In the genomic region with DNA sequence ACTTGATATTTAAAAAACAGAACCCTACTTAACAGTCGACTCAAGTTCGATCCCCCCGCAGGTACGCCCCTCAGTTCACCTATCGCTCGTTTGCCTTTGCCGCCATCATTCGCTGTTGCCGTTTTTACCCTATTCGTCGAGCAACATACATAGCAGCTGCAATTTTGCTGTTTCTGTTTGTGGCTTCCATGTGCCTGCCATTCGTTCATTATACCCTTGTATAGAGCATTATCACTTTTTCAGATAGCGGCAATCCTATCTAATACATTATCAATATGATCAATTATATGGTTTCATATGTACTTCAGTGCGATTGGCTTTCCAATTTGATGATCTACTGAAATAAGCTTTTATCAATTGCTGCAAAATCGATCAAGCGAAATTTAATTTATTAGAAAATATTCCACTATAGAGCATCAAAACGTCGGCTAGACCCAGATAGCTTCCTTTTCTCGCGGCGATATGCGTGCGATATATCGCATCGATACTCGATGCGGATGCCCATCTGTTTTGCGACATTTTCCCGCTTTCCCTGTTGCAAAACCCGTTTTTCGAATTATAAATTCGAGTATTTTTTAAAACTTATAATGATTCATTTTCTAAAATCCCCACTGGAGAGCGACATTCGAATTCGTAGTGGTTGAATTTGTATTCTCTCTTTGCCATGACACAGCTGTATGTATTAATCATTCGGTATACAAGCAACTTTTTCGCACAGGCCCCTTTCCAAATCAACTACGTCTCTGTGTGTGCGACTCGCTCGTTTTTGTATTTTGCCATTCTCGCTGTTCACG, we compare ENCODE assay signal across 1 fruit fly cellular context.
TF ChIP-seq lines count a peak whose summit lies in the region.

No protein-coding gene starts in this region.

TF ChIP-seq in whole organism, embryonic, 481 proteins besides CTCF, POLR2A, EP300 and RAD21 (continued from another document and continues in another):
- TF ChIP-seq MESR4 (GFP tag; optimal IDR thresholded peaks at IDR 0.05; lab: Kevin White, UChicago) (peak; percentile 19), ase (GFP tag; IDR thresholded peaks at IDR 0.05; lab: Robert Waterston, UW) (peak; percentile 63; the same call in 2 of the 3 replicates), CG3281 (GFP tag; optimal IDR thresholded peaks at IDR 0.05; lab: Kevin White, UChicago) (peak; percentile 93), Aef1 (GFP tag; IDR thresholded peaks at IDR 0.05; lab: Robert Waterston, UW) (peak; percentile 71), amos (GFP tag; IDR thresholded peaks at IDR 0.05; lab: Robert Waterston, UW; ENCODE audit: partially characterized antibody) (peak; percentile 72), dati (GFP tag; IDR thresholded peaks at IDR 0.05; lab: Robert Waterston, UW) (peak; percentile 53; the same call in 1 of the 2 replicates), CG2678 (tag; optimal IDR thresholded peaks at IDR 0.05; lab: Kevin White, UChicago) (peak; percentile 93), CG30403 (GFP tag; optimal IDR thresholded peaks at IDR 0.05; lab: Kevin White, UChicago) (peak; percentile 90), pnt (GFP tag; optimal IDR thresholded peaks at IDR 0.05; lab: Kevin White, UChicago) (peak; percentile 85), CG17802 (tag; optimal IDR thresholded peaks at IDR 0.05; lab: Kevin White, UChicago) (peak; percentile 64), CG13424 (tag; optimal IDR thresholded peaks at IDR 0.05; lab: Kevin White, UChicago) (peak; percentile 89), Awh (GFP tag; IDR thresholded peaks at IDR 0.05; lab: Robert Waterston, UW) (peak; percentile 60; the same call in 1 of the 2 replicates), psq (GFP tag; optimal IDR thresholded peaks at IDR 0.05; lab: Kevin White, UChicago) (peak; percentile 90), HmgD (GFP tag; optimal IDR thresholded peaks at IDR 0.05; lab: Kevin White, UChicago) (no peak), run (tag; optimal IDR thresholded peaks at IDR 0.05; lab: Kevin White, UChicago) (peak; percentile 85), jing (GFP tag; optimal IDR thresholded peaks at IDR 0.05; lab: Kevin White, UChicago) (peak; percentile 79), cad (GFP tag; optimal IDR thresholded peaks at IDR 0.05; lab: Kevin White, UChicago) (no peak), ap (GFP tag; IDR thresholded peaks at IDR 0.05; lab: Robert Waterston, UW) (peak; percentile 67), Dref (GFP tag; IDR thresholded peaks at IDR 0.05; lab: Robert Waterston, UW) (no peak), CG15601 (tag; optimal IDR thresholded peaks at IDR 0.05; lab: Kevin White, UChicago) (peak; percentile 70), HLH3B (GFP tag; IDR thresholded peaks at IDR 0.05; lab: Robert Waterston, UW) (peak; percentile 80), CG32767 (GFP tag; IDR thresholded peaks at IDR 0.05; lab: Robert Waterston, UW) (peak; percentile 90), Dll (GFP tag; IDR thresholded peaks at IDR 0.05; lab: Robert Waterston, UW; ENCODE audit: partially characterized antibody) (peak; percentile 79), gce (GFP tag; IDR thresholded peaks at IDR 0.05; lab: Robert Waterston, UW) (0 out of 3 replicates have a peak, but pooled peaks have one; percentile 57), CG6854 (GFP tag; optimal IDR thresholded peaks at IDR 0.05; lab: Kevin White, UChicago) (peak; percentile 85), E2f1 (GFP tag; IDR thresholded peaks at IDR 0.05; lab: Robert Waterston, UW) (peak; percentile 63), HHEX (GFP tag; optimal IDR thresholded peaks at IDR 0.05; lab: Kevin White, UChicago) (peak; percentile 86), CG14667 (GFP tag; IDR thresholded peaks at IDR 0.05; lab: Robert Waterston, UW) (peak; percentile 58), CG10543 (GFP tag; optimal IDR thresholded peaks at IDR 0.05; lab: Kevin White, UChicago) (peak; percentile 37), CG14050 (GFP tag; IDR thresholded peaks at IDR 0.05; lab: Robert Waterston, UW) (peak; percentile 55; the same call in 2 of the 3 replicates), Dip2 (GFP tag; IDR thresholded peaks at IDR 0.05; lab: Robert Waterston, UW) (no peak), nom (GFP tag; optimal IDR thresholded peaks at IDR 0.05; lab: Kevin White, UChicago) (peak; percentile 85), ham (GFP tag; IDR thresholded peaks at IDR 0.05; lab: Robert Waterston, UW) (peak; percentile 74), CG9437 (GFP tag; optimal IDR thresholded peaks at IDR 0.05; lab: Kevin White, UChicago) (peak; percentile 82), gt (GFP tag; IDR thresholded peaks at IDR 0.05; lab: Robert Waterston, UW) (no peak), fru (optimal IDR thresholded peaks at IDR 0.05; lab: Kevin White, UChicago) (peak; percentile 6), CG10321 (GFP tag; IDR thresholded peaks at IDR 0.05; lab: Robert Waterston, UW) (peak; percentile 23; the same call in 1 of the 2 replicates), Hey (tag; optimal IDR thresholded peaks at IDR 0.05; lab: Kevin White, UChicago) (peak; percentile 3), fd96Cb (tag; optimal IDR thresholded peaks at IDR 0.05; lab: Kevin White, UChicago) (peak; percentile 91), Mrtf (GFP tag; IDR thresholded peaks at IDR 0.05; lab: Robert Waterston, UW) (peak; percentile 81), cato (GFP tag; optimal IDR thresholded peaks at IDR 0.05; lab: Kevin White, UChicago; ENCODE audit: borderline replicate concordance) (peak; percentile 74), CG4617 (GFP tag; optimal IDR thresholded peaks at IDR 0.05; lab: Kevin White, UChicago; ENCODE audit: borderline replicate concordance) (no peak), grn (GFP tag; optimal IDR thresholded peaks at IDR 0.05; lab: Kevin White, UChicago) (peak; percentile 71), Hmx (GFP tag; optimal IDR thresholded peaks at IDR 0.05; lab: Kevin White, UChicago) (peak; percentile 79), CG12219 (GFP tag; optimal IDR thresholded peaks at IDR 0.05; lab: Kevin White, UChicago) (peak; percentile 86), CG10462 (GFP tag; optimal IDR thresholded peaks at IDR 0.05; lab: Kevin White, UChicago) (peak; percentile 68), gro (GFP tag; optimal IDR thresholded peaks at IDR 0.05; lab: Kevin White, UChicago) (peak; percentile 91), CG6791 (GFP tag; IDR thresholded peaks at IDR 0.05; lab: Robert Waterston, UW; ENCODE audit: partially characterized antibody) (peak; percentile 72), CkIIα-i1 (GFP tag; IDR thresholded peaks at IDR 0.05; lab: Robert Waterston, UW) (no peak), dmrt99B (tag; optimal IDR thresholded peaks at IDR 0.05; lab: Kevin White, UChicago) (peak; percentile 90), fd3F (GFP tag; optimal IDR thresholded peaks at IDR 0.05; lab: Kevin White, UChicago) (peak; percentile 75), Hr3 (GFP tag; optimal IDR thresholded peaks at IDR 0.05; lab: Kevin White, UChicago) (peak; percentile 87), bigmax (GFP tag; optimal IDR thresholded peaks at IDR 0.05; lab: Kevin White, UChicago) (no peak), chm (GFP tag; IDR thresholded peaks at IDR 0.05; lab: Robert Waterston, UW) (peak; percentile 54), CG8765 (GFP tag; IDR thresholded peaks at IDR 0.05; lab: Robert Waterston, UW) (no peak; the same call in 1 of the 2 replicates), CG2875 (GFP tag; optimal IDR thresholded peaks at IDR 0.05; lab: Kevin White, UChicago) (peak; percentile 77), sisA (GFP tag; IDR thresholded peaks at IDR 0.05; lab: Robert Waterston, UW) (peak; percentile 84), insv (GFP tag; optimal IDR thresholded peaks at IDR 0.05; lab: Kevin White, UChicago) (peak; percentile 24 to 45), C15 (GFP tag; IDR thresholded peaks at IDR 0.05; lab: Robert Waterston, UW) (0 out of 3 replicates have a peak, but pooled peaks have one; percentile 25), CG6765 (GFP tag; optimal IDR thresholded peaks at IDR 0.05; lab: Kevin White, UChicago) (peak; percentile 80), ci (GFP tag; IDR thresholded peaks at IDR 0.05; lab: Robert Waterston, UW) (peak; percentile 42; the same call in 1 of the 3 replicates), CG11247 (GFP tag; IDR thresholded peaks at IDR 0.05; lab: Robert Waterston, UW) (peak; percentile 61), peb (GFP tag; IDR thresholded peaks at IDR 0.05; lab: Robert Waterston, UW) (peak; percentile 49; the same call in 1 of the 2 replicates), dysf (GFP tag; IDR thresholded peaks at IDR 0.05; lab: Robert Waterston, UW) (peak; percentile 92), Atf-2 (GFP tag; optimal IDR thresholded peaks at IDR 0.05; lab: Kevin White, UChicago) (peak; percentile 84), ewg (GFP tag; optimal IDR thresholded peaks at IDR 0.05; lab: Kevin White, UChicago) (peak; percentile 69), luna (GFP tag; optimal IDR thresholded peaks at IDR 0.05; lab: Kevin White, UChicago) (peak; percentile 25), CG8290 (GFP tag; optimal IDR thresholded peaks at IDR 0.05; lab: Kevin White, UChicago) (peak; percentile 63), CG8290 (tag; optimal IDR thresholded peaks at IDR 0.05; lab: Kevin White, UChicago) (peak in 1 of 2 experiments; percentile 62), CG17359 (tag; optimal IDR thresholded peaks at IDR 0.05; lab: Kevin White, UChicago) (peak; percentile 89), CG10274 (GFP tag; optimal IDR thresholded peaks at IDR 0.05; lab: Kevin White, UChicago) (peak; percentile 90), CG8924 (tag; optimal IDR thresholded peaks at IDR 0.05; lab: Kevin White, UChicago) (peak; percentile 90), HmgZ (tag; optimal IDR thresholded peaks at IDR 0.05; lab: Kevin White, UChicago) (peak; percentile 87), HLHmδ (GFP tag; optimal IDR thresholded peaks at IDR 0.05; lab: Kevin White, UChicago) (no peak), CG7963 (GFP tag; IDR thresholded peaks at IDR 0.05; lab: Robert Waterston, UW; ENCODE audit: partially characterized antibody) (peak; percentile 78), Sox102F (GFP tag; optimal IDR thresholded peaks at IDR 0.05; lab: Kevin White, UChicago) (peak; percentile 87), CG14965 (GFP tag; optimal IDR thresholded peaks at IDR 0.05; lab: Kevin White, UChicago; ENCODE audit: borderline replicate concordance) (peak; percentile 4), bsh (GFP tag; optimal IDR thresholded peaks at IDR 0.05; lab: Kevin White, UChicago) (peak; percentile 82 to 88), sqz (GFP tag; optimal IDR thresholded peaks at IDR 0.05; lab: Kevin White, UChicago) (peak; percentile 83), slp2 (GFP tag; optimal IDR thresholded peaks at IDR 0.05; lab: Kevin White, UChicago) (peak; percentile 85), CG6272 (GFP tag; IDR thresholded peaks at IDR 0.05; lab: Robert Waterston, UW) (peak; percentile 71), shn (GFP tag; optimal IDR thresholded peaks at IDR 0.05; lab: Kevin White, UChicago) (peak; percentile 84), B-H2 (GFP tag; optimal IDR thresholded peaks at IDR 0.05; lab: Kevin White, UChicago) (peak; percentile 34), CG12659 (GFP tag; optimal IDR thresholded peaks at IDR 0.05; lab: Kevin White, UChicago) (peak; percentile 87), YL-1 (GFP tag; optimal IDR thresholded peaks at IDR 0.05; lab: Kevin White, UChicago) (peak; percentile 24), CG8478 (optimal IDR thresholded peaks at IDR 0.05; lab: Kevin White, UChicago) (no peak), nmo (GFP tag; optimal IDR thresholded peaks at IDR 0.05; lab: Kevin White, UChicago) (peak; percentile 94), pho (GFP tag; optimal IDR thresholded peaks at IDR 0.05; lab: Kevin White, UChicago) (peak; percentile 92), CG17912 (GFP tag; optimal IDR thresholded peaks at IDR 0.05; lab: Kevin White, UChicago) (peak; percentile 39), CG18262 (tag; optimal IDR thresholded peaks at IDR 0.05; lab: Kevin White, UChicago) (peak; percentile 93), CG15011 (GFP tag; optimal IDR thresholded peaks at IDR 0.05; lab: Kevin White, UChicago) (peak; percentile 77), dm (GFP tag; optimal IDR thresholded peaks at IDR 0.05; lab: Kevin White, UChicago) (peak; percentile 76), slou (GFP tag; optimal IDR thresholded peaks at IDR 0.05; lab: Kevin White, UChicago) (peak; percentile 83), CG4404 (GFP tag; IDR thresholded peaks at IDR 0.05; lab: Robert Waterston, UW) (peak; percentile 82), Max (GFP tag; optimal IDR thresholded peaks at IDR 0.05; lab: Kevin White, UChicago) (peak; percentile 88), CG1792 (GFP tag; optimal IDR thresholded peaks at IDR 0.05; lab: Kevin White, UChicago) (peak; percentile 79), twi (tag; optimal IDR thresholded peaks at IDR 0.05; lab: Kevin White, UChicago) (peak; percentile 91), klu (GFP tag; IDR thresholded peaks at IDR 0.05; lab: Robert Waterston, UW) (peak; percentile 79), schlank (tag; optimal IDR thresholded peaks at IDR 0.05; lab: Kevin White, UChicago) (peak; percentile 62), CG6813 (GFP tag; optimal IDR thresholded peaks at IDR 0.05; lab: Kevin White, UChicago) (peak; percentile 81), CG6175 (GFP tag; IDR thresholded peaks at IDR 0.05; lab: Robert Waterston, UW) (peak; percentile 72; the same call in 2 of the 3 replicates), CG18011 (GFP tag; optimal IDR thresholded peaks at IDR 0.05; lab: Kevin White, UChicago) (peak; percentile 41), Ets65A (GFP tag; lab: Kevin White, UChicago) (peak; percentile 99), CG7786 (GFP tag; optimal IDR thresholded peaks at IDR 0.05; lab: Kevin White, UChicago) (peak; percentile 83), Mes4 (GFP tag; optimal IDR thresholded peaks at IDR 0.05; lab: Kevin White, UChicago) (peak; percentile 56), crol (GFP tag; IDR thresholded peaks at IDR 0.05; lab: Robert Waterston, UW) (peak; percentile 77), Hr78 (GFP tag; optimal IDR thresholded peaks at IDR 0.05; lab: Kevin White, UChicago) (peak in 1 of 2 experiments; percentile 57), kah (GFP tag; optimal IDR thresholded peaks at IDR 0.05; lab: Kevin White, UChicago) (peak; percentile 62), CG10654 (GFP tag; optimal IDR thresholded peaks at IDR 0.05; lab: Kevin White, UChicago) (peak; percentile 76), unc-4 (GFP tag; IDR thresholded peaks at IDR 0.05; lab: Robert Waterston, UW; ENCODE audit: partially characterized antibody) (peak; percentile 72), CG3838 (GFP tag; optimal IDR thresholded peaks at IDR 0.05; lab: Kevin White, UChicago) (peak; percentile 44), CG11398 (GFP tag; optimal IDR thresholded peaks at IDR 0.05; lab: Kevin White, UChicago) (peak; percentile 82), stwl (tag; optimal IDR thresholded peaks at IDR 0.05; lab: Kevin White, UChicago) (no peak), oc (tag; optimal IDR thresholded peaks at IDR 0.05; lab: Kevin White, UChicago) (peak; percentile 82), maf-S (GFP tag; optimal IDR thresholded peaks at IDR 0.05; lab: Kevin White, UChicago) (peak; percentile 69), CG17385 (GFP tag; optimal IDR thresholded peaks at IDR 0.05; lab: Kevin White, UChicago) (peak; percentile 87), ATbp (GFP tag; optimal IDR thresholded peaks at IDR 0.05; lab: Kevin White, UChicago) (peak; percentile 75), ab (GFP tag; optimal IDR thresholded peaks at IDR 0.05; lab: Kevin White, UChicago) (peak; percentile 38)
